Fruit fly (Drosophila melanogaster) whole organism: ENCODE measurements around the gene CG6923.

Experiments used
- EcR ChIP-seq, 2 experiments: fragments of >200 bp; optimal IDR thresholded peaks; 2 replicates each; lab custom pipeline; 2017; ENCODE audit warnings: missing biosample characterization in 2 of 2, missing genetic modification characterization in 2 of 2, missing genetic modification reagents in 2 of 2
- usp ChIP-seq: fragments of >200 bp; optimal IDR thresholded peaks from 2 replicates; lab custom pipeline; 2017; ENCODE audit warnings: missing biosample characterization, missing genetic modification characterization, mixed read lengths

DNA sequence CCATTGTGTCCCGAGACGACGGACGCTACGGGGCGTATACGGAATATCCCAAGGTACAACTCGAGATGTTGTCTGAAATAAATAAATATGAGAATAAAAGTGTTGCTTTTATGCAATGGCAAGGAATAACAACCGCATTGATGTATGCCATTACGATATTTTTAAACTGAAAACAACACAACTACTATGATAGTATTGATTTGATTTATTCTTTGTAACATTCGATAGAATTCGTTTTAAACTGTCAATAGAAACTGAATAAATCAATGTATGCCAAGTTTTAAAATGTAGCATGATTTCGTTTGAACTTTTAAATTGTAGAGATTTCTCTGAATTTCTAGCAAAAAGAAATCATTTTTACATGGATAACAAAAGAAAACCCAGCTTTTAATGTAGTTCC is 53.6 kb downstream of the CG6923 start, which contains the start of gene CG14717:
- TF ChIP-seq EcR (GFP tag; optimal IDR thresholded peaks at IDR 0.05; lab: Kevin White, UChicago), result no peak
- no peak for TF ChIP-seq usp (GFP tag; lab: Kevin White, UChicago)
